Worm (Caenorhabditis elegans): Measurements from ENCODE around the gene ZK616.3.

DNA sequence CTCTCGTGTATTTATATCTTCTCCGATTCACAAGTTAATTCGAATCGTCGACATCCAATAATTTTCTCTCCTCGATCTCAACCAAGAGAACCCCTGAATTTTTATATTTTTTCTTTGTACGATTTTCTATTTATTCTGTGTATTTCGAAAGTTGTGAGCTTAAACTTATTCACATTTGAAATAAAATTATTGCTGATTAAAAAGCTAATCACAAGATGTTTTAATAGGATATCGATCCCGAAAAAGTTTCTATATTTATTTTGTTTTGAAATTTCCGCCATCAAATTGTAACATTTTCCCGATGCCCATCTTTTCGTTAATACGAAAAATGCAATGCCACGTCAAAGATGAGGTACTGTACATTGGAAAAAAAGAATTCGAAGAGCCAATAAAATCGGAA, at the start of gene ZK616.3:
- TF ChIP-seq fkh-6 (tag; optimal IDR thresholded peaks at IDR 0.05) (no peak), lin-11 (tag; optimal IDR thresholded peaks at IDR 0.05) (no peak), hlh-30 (tag; optimal IDR thresholded peaks at IDR 0.05; ENCODE audit: insufficient read depth) (no peak), che-1 (tag; optimal IDR thresholded peaks at IDR 0.05) (no peak), K02D7.2 (tag; optimal IDR thresholded peaks at IDR 0.05) (no peak), dve-1 (tag; optimal IDR thresholded peaks at IDR 0.05) (no peak), ref-2 (tag; optimal IDR thresholded peaks at IDR 0.05) (no peak), unc-86 (tag; optimal IDR thresholded peaks at IDR 0.05) (no peak), ceh-31 (tag; optimal IDR thresholded peaks at IDR 0.05) (no peak)
